Fruit fly (Drosophila melanogaster) whole organism, embryonic: ENCODE results near the gene TyrRII.
A peak's percentile ranks its signal among the peaks of the same experiment; 100 is the strongest.

Source experiments
- Ada2b ChIP-seq: fragments of 200-800 bp; sonication (Bioruptor generic); IDR thresholded peaks from 2 replicates; pipeline ENCODE4 v1.3.6; 2022; ENCODE audit warnings: missing biosample characterization, missing genetic modification characterization
- Atf3 ChIP-seq: fragments of 200-800 bp; sonication (Bioruptor generic); optimal IDR thresholded peaks from 3 replicates; lab custom pipeline; 2016; ENCODE audit warnings: missing biosample characterization, missing genetic modification characterization
- CG10654 ChIP-seq: fragments of 200-800 bp; sonication (Bioruptor generic); optimal IDR thresholded peaks from 2 replicates; lab custom pipeline; 2016; ENCODE audit warnings: missing biosample characterization, missing genetic modification characterization
- CG10979 ChIP-seq: fragments of 200-800 bp; sonication (Bioruptor generic); optimal IDR thresholded peaks from 2 replicates; lab custom pipeline; 2018; ENCODE audit warnings: missing biosample characterization, mild to moderate bottlenecking, missing genetic modification characterization, moderate library complexity
- CG11085 ChIP-seq: fragments of 200-800 bp; sonication (Bioruptor generic); IDR thresholded peaks from 2 replicates; pipeline ENCODE4 v1.3.6; 2022; ENCODE audit warnings: missing biosample characterization, missing genetic modification characterization
- CG11695 ChIP-seq: fragments of 200-800 bp; sonication (Bioruptor generic); IDR thresholded peaks from 3 replicates; pipeline ENCODE4 v1.3.6; 2022; ENCODE audit warnings: missing biosample characterization, missing genetic modification characterization
- CG12104 ChIP-seq: fragments of 200-800 bp; sonication (Bioruptor generic); optimal IDR thresholded peaks from 3 replicates; lab custom pipeline; 2016; ENCODE audit warnings: missing biosample characterization, missing genetic modification characterization
- CG13624 ChIP-seq: fragments of 200-800 bp; sonication (Bioruptor generic); optimal IDR thresholded peaks from 2 replicates; lab custom pipeline; 2016; ENCODE audit warnings: missing biosample characterization, missing genetic modification characterization
- CG13775 ChIP-seq: fragments of 200-800 bp; sonication (Bioruptor generic); optimal IDR thresholded peaks from 3 replicates; lab custom pipeline; 2017; ENCODE audit warnings: missing biosample characterization, mild to moderate bottlenecking, missing genetic modification characterization
- CG1529 ChIP-seq: fragments of 200-800 bp; sonication (Bioruptor generic); optimal IDR thresholded peaks from 3 replicates; lab custom pipeline; 2018; ENCODE audit warnings: missing biosample characterization, missing genetic modification characterization
- CG31441 ChIP-seq: fragments of 200-800 bp; sonication (Bioruptor generic); IDR thresholded peaks from 2 replicates; pipeline ENCODE4 v1.3.6; 2022; ENCODE audit warnings: missing biosample characterization, missing genetic modification characterization
- CG7786 ChIP-seq: fragments of 200-800 bp; sonication (Bioruptor generic); optimal IDR thresholded peaks from 2 replicates; lab custom pipeline; 2016; ENCODE audit warnings: missing biosample characterization, missing genetic modification characterization
- CG7839 ChIP-seq: fragments of 200-800 bp; sonication (Bioruptor generic); optimal IDR thresholded peaks from 3 replicates; lab custom pipeline; 2018; ENCODE audit warnings: missing biosample characterization, mild to moderate bottlenecking, missing genetic modification characterization, moderate library complexity
- CG8281 ChIP-seq: fragments of 200-800 bp; sonication (Bioruptor generic); optimal IDR thresholded peaks from 2 replicates; lab custom pipeline; 2018; ENCODE audit warnings: missing biosample characterization, mild to moderate bottlenecking, missing genetic modification characterization, moderate library complexity
- CG8359 ChIP-seq: fragments of 200-800 bp; sonication (Bioruptor generic); optimal IDR thresholded peaks from 2 replicates; lab custom pipeline; 2017; ENCODE audit warnings: missing biosample characterization, mild to moderate bottlenecking, missing genetic modification characterization, borderline replicate concordance
- CG8765 ChIP-seq: fragments of 200-800 bp; sonication (Bioruptor generic); IDR thresholded peaks from 2 replicates; pipeline ENCODE4 v1.3.6; 2022; ENCODE audit warnings: missing biosample characterization, missing genetic modification characterization
- CTCF ChIP-seq: fragments of 200-800 bp; sonication (Bioruptor generic); optimal IDR thresholded peaks from 2 replicates; lab custom pipeline; 2017; ENCODE audit warnings: missing biosample characterization, mild to moderate bottlenecking, missing genetic modification characterization, moderate library complexity
- Fer1 ChIP-seq: fragments of 200-800 bp; sonication (Bioruptor generic); optimal IDR thresholded peaks from 2 replicates; lab custom pipeline; 2017; ENCODE audit warnings: missing biosample characterization, mild to moderate bottlenecking, missing genetic modification characterization
- H2.0 ChIP-seq: fragments of 200-800 bp; sonication (Bioruptor generic); IDR thresholded peaks from 2 replicates; pipeline ENCODE4 v1.3.6; 2022; ENCODE audit warnings: missing biosample characterization, missing genetic modification characterization
- HLH54F ChIP-seq: fragments of 200-800 bp; sonication (Bioruptor generic); optimal IDR thresholded peaks from 3 replicates; lab custom pipeline; 2016; ENCODE audit warnings: missing biosample characterization, missing genetic modification characterization
- Med ChIP-seq: fragments of 200-800 bp; sonication (Bioruptor generic); peaks from one replicate; lab custom pipeline; 2016; ENCODE audit warnings: missing biosample characterization, missing genetic modification characterization, mild to moderate bottlenecking, inconsistent platforms, moderate library complexity
- NFAT ChIP-seq: fragments of 200-800 bp; sonication (Bioruptor generic); IDR thresholded peaks from 2 replicates; pipeline ENCODE4 v1.3.6; 2022; ENCODE audit warnings: missing biosample characterization, missing genetic modification characterization
- Nf-YC ChIP-seq: fragments of 200-800 bp; optimal IDR thresholded peaks from 3 replicates; lab custom pipeline; 2019; ENCODE audit warnings: missing biosample characterization, mild to moderate bottlenecking, missing genetic modification characterization, moderate library complexity
- Opbp ChIP-seq: fragments of 200-800 bp; sonication (Bioruptor generic); IDR thresholded peaks from 3 replicates; pipeline ENCODE4 v1.3.6; 2022; ENCODE audit warnings: missing biosample characterization, missing genetic modification characterization; ENCODE audit not compliant: partially characterized antibody
- Optix ChIP-seq: fragments of 200-800 bp; sonication (Bioruptor generic); IDR thresholded peaks from 3 replicates; pipeline ENCODE4 v1.3.6; 2022; ENCODE audit warnings: missing biosample characterization, missing genetic modification characterization
- Ravus ChIP-seq: fragments of 200-800 bp; sonication (Bioruptor generic); IDR thresholded peaks from 2 replicates; pipeline ENCODE4 v1.3.6; 2022; ENCODE audit warnings: missing biosample characterization, missing genetic modification characterization
- Scr ChIP-seq: fragments of 200-800 bp; sonication (Bioruptor generic); IDR thresholded peaks from 2 replicates; pipeline ENCODE4 v1.3.6; 2022; ENCODE audit warnings: missing biosample characterization, missing genetic modification characterization; ENCODE audit not compliant: partially characterized antibody
- Six4 ChIP-seq: fragments of 200-800 bp; sonication (Bioruptor generic); optimal IDR thresholded peaks from 2 replicates; lab custom pipeline; 2016; ENCODE audit warnings: missing biosample characterization, missing genetic modification characterization
- Vsx1 ChIP-seq: fragments of 200-800 bp; sonication (Bioruptor generic); optimal IDR thresholded peaks from 2 replicates; lab custom pipeline; 2017; ENCODE audit warnings: missing biosample characterization, mild to moderate bottlenecking, missing genetic modification characterization, missing genetic modification reagents
- abd-A ChIP-seq: fragments of 200-800 bp; sonication (Bioruptor generic); optimal IDR thresholded peaks from 3 replicates; lab custom pipeline; 2019; ENCODE audit warnings: missing biosample characterization, mild to moderate bottlenecking, missing genetic modification characterization, moderate library complexity
- btn ChIP-seq: fragments of 200-800 bp; sonication (Bioruptor generic); optimal IDR thresholded peaks from 2 replicates; lab custom pipeline; 2016; ENCODE audit warnings: missing biosample characterization, missing genetic modification characterization
- chn ChIP-seq: fragments of 200-800 bp; sonication (Bioruptor generic); optimal IDR thresholded peaks from 2 replicates; lab custom pipeline; 2016; ENCODE audit warnings: missing biosample characterization, missing genetic modification characterization
- dm ChIP-seq: fragments of 200-800 bp; sonication (Bioruptor generic); optimal IDR thresholded peaks from 3 replicates; lab custom pipeline; 2016; ENCODE audit warnings: missing biosample characterization, missing genetic modification characterization
- emc ChIP-seq: fragments of 200-800 bp; sonication (Bioruptor generic); optimal IDR thresholded peaks from 2 replicates; lab custom pipeline; 2016; ENCODE audit warnings: missing biosample characterization, missing genetic modification characterization
- eve ChIP-seq, 2 experiments: fragments of >200 bp; optimal IDR thresholded peaks; 2 replicates each; lab custom pipeline; 2017; ENCODE audit warnings: missing biosample characterization in 2 of 2, missing genetic modification characterization in 2 of 2
- ftz-f1 ChIP-seq: fragments of 200-800 bp; sonication (Bioruptor generic); optimal IDR thresholded peaks from 2 replicates; lab custom pipeline; 2016; ENCODE audit warnings: missing biosample characterization, missing genetic modification characterization
- hkb ChIP-seq, 2 experiments: fragments of 200-800 bp in 1 of 2; fragments of >200 bp in 1 of 2; sonication (Bioruptor generic) in 1 of 2; IDR thresholded peaks in 1 of 2; optimal IDR thresholded peaks in 1 of 2; 2 replicates each; pipeline versions ENCODE4 v1.3.6 to Lab custom; 2017 to 2022; ENCODE audit warnings: missing biosample characterization in 1 of 2, missing genetic modification characterization in 1 of 2
- klu ChIP-seq: fragments of 200-800 bp; sonication (Bioruptor generic); IDR thresholded peaks from 2 replicates; pipeline ENCODE4 v1.3.6; 2022; ENCODE audit warnings: missing biosample characterization, missing genetic modification characterization
- nau ChIP-seq: fragments of 200-800 bp; sonication (Bioruptor generic); optimal IDR thresholded peaks from 3 replicates; lab custom pipeline; 2017; ENCODE audit warnings: missing biosample characterization, mild to moderate bottlenecking, missing genetic modification characterization, missing genetic modification reagents
- nom ChIP-seq: fragments of 200-800 bp; sonication (Bioruptor generic); optimal IDR thresholded peaks from 2 replicates; lab custom pipeline; 2017; ENCODE audit warnings: missing biosample characterization, missing genetic modification characterization, mild to moderate bottlenecking, moderate library complexity, missing genetic modification reagents
- onecut ChIP-seq: fragments of 200-800 bp; sonication (Bioruptor generic); IDR thresholded peaks from 2 replicates; pipeline ENCODE4 v1.3.6; 2022; ENCODE audit warnings: missing biosample characterization, missing genetic modification characterization
- peb ChIP-seq: fragments of 200-800 bp; sonication (Bioruptor generic); IDR thresholded peaks from 2 replicates; pipeline ENCODE4 v1.3.6; 2022; ENCODE audit warnings: missing biosample characterization, missing genetic modification characterization
- pfk ChIP-seq: fragments of 200-800 bp; sonication (Bioruptor generic); optimal IDR thresholded peaks from 2 replicates; lab custom pipeline; 2018; ENCODE audit warnings: missing biosample characterization, mild to moderate bottlenecking, missing genetic modification characterization, moderate library complexity
- slou ChIP-seq: fragments of 200-800 bp; sonication (Bioruptor generic); optimal IDR thresholded peaks from 3 replicates; lab custom pipeline; 2016; ENCODE audit warnings: missing biosample characterization, missing genetic modification characterization
- sr ChIP-seq: fragments of 200-800 bp; sonication (Bioruptor generic); IDR thresholded peaks from 3 replicates; pipeline ENCODE4 v1.3.6; 2022; ENCODE audit warnings: missing biosample characterization, missing genetic modification characterization
- wor ChIP-seq: fragments of 200-800 bp; sonication (Bioruptor generic); IDR thresholded peaks from 2 replicates; pipeline ENCODE4 v1.3.6; 2022; ENCODE audit warnings: missing biosample characterization, missing genetic modification characterization

Gene TyrRII

dm6 chr3R:17703691-17704537 lies 32.5 kb upstream of the TyrRII start (continued):
- TF ChIP-seq onecut (GFP tag; lab: Robert Waterston, UW) (peak; percentile 97), Scr (no peak), eve (GFP tag; optimal IDR thresholded peaks at IDR 0.05; lab: Kevin White, UChicago) (no peak), Six4 (peak; percentile 99), CG7786 (GFP tag; lab: Kevin White, UChicago) (peak; percentile 99), CG7839 (tag; lab: Kevin White, UChicago) (peak; percentile 99), CG8765 (GFP tag; lab: Robert Waterston, UW) (peak; percentile 96), CG8281 (tag; lab: Kevin White, UChicago) (peak; percentile 91), Ravus (peak; percentile 98), chn (GFP tag; lab: Kevin White, UChicago) (peak; percentile 99), pfk (GFP tag; lab: Kevin White, UChicago) (peak; percentile 89), CG10979 (peak; percentile 99), CG10654 (GFP tag; lab: Kevin White, UChicago) (peak; percentile 99), slou (GFP tag; lab: Kevin White, UChicago) (peak; percentile 99), CG11085 (GFP tag; lab: Robert Waterston, UW) (peak; percentile 97), Med (GFP tag; lab: Kevin White, UChicago) (peak; percentile 100), klu (GFP tag; lab: Robert Waterston, UW) (peak; percentile 97), peb (peak; percentile 99), nom (GFP tag; lab: Kevin White, UChicago) (peak; percentile 99), CG13775 (GFP tag; lab: Kevin White, UChicago) (peak; percentile 99), Optix (GFP tag; lab: Robert Waterston, UW) (peak; percentile 99), CG8359 (GFP tag; lab: Kevin White, UChicago) (peak; percentile 94), CG12104 (GFP tag; lab: Kevin White, UChicago) (peak; percentile 98), ftz-f1 (peak; percentile 87), CG1529 (peak; percentile 99), NFAT (GFP tag; lab: Robert Waterston, UW) (peak; percentile 99), abd-A (tag; lab: Kevin White, UChicago) (peak; percentile 86), CG11695 (GFP tag; lab: Robert Waterston, UW) (peak; percentile 99), H2.0 (peak; percentile 99), HLH54F (GFP tag; lab: Kevin White, UChicago) (peak; percentile 99), CG13624 (GFP tag; lab: Kevin White, UChicago) (peak; percentile 99), Atf3 (GFP tag; lab: Kevin White, UChicago) (peak; percentile 99), btn (peak; percentile 98), Nf-YC (peak; percentile 86), Ada2b (peak; percentile 99), hkb (optimal IDR thresholded peaks at IDR 0.05; lab: Kevin White, UChicago) (no peak), hkb (GFP tag; IDR thresholded peaks at IDR 0.05; lab: Robert Waterston, UW) (peak; percentile 99), dm (GFP tag; lab: Kevin White, UChicago) (peak; percentile 98), Fer1 (peak; percentile 98), nau (peak; percentile 99), Vsx1 (peak; percentile 98), emc (GFP tag; lab: Kevin White, UChicago) (peak; percentile 98), sr (peak; percentile 97), Opbp (0 out of 3 replicates have a peak, but pooled peaks have one; percentile 31), CG31441 (GFP tag; lab: Robert Waterston, UW) (peak; percentile 99), wor (GFP tag; lab: Robert Waterston, UW) (peak; percentile 98), CTCF (GFP tag; lab: Kevin White, UChicago) (peak; percentile 78)
